Fruit fly (Drosophila melanogaster) whole organism, prepupa: ENCODE measurements around the gene CG9175.

ENCODE experiments used
- Blimp-1 ChIP-seq: fragments of 200-800 bp; sonication (Bioruptor generic); optimal IDR thresholded peaks from 3 replicates; lab custom pipeline; 2017; ENCODE audit warnings: missing biosample characterization, missing genetic modification characterization, mild to moderate bottlenecking, moderate library complexity, missing genetic modification reagents
- CG10631 ChIP-seq: fragments of 200-800 bp; sonication (Bioruptor generic); optimal IDR thresholded peaks from 2 replicates; lab custom pipeline; 2016; ENCODE audit warnings: missing biosample characterization, missing genetic modification characterization
- CG11294 ChIP-seq: fragments of 200-800 bp; sonication (Bioruptor generic); IDR thresholded peaks from 2 replicates; pipeline ENCODE4 v1.3.6; 2022; ENCODE audit warnings: missing biosample characterization, missing genetic modification characterization
- CG11762 ChIP-seq: fragments of 200-800 bp; sonication (Bioruptor generic); optimal IDR thresholded peaks from 3 replicates; lab custom pipeline; 2016; ENCODE audit warnings: missing biosample characterization, missing genetic modification characterization; ENCODE audit not compliant: insufficient read depth
- CG11902 ChIP-seq: fragments of 200-800 bp; sonication (Bioruptor generic); optimal IDR thresholded peaks from 3 replicates; lab custom pipeline; 2016; ENCODE audit warnings: missing biosample characterization, missing genetic modification characterization
- CG15336 ChIP-seq: fragments of 200-800 bp; sonication (Bioruptor generic); IDR thresholded peaks from 2 replicates; pipeline ENCODE4 v1.3.6; 2022; ENCODE audit warnings: missing biosample characterization, missing genetic modification characterization
- CG1621 ChIP-seq: fragments of 200-800 bp; sonication (Bioruptor generic); optimal IDR thresholded peaks from 3 replicates; lab custom pipeline; 2018; ENCODE audit warnings: missing biosample characterization, mild to moderate bottlenecking, missing genetic modification characterization
- CG16779 ChIP-seq: fragments of 200-800 bp; sonication (Bioruptor generic); optimal IDR thresholded peaks from 3 replicates; lab custom pipeline; 2017; ENCODE audit warnings: missing biosample characterization, mild to moderate bottlenecking, missing genetic modification characterization
- CG3032 ChIP-seq: fragments of 200-800 bp; optimal IDR thresholded peaks from 2 replicates; lab custom pipeline; 2019; ENCODE audit warnings: missing biosample characterization, mild to moderate bottlenecking, missing genetic modification characterization, moderate library complexity
- CG31627 ChIP-seq: fragments of 200-800 bp; sonication (Bioruptor generic); optimal IDR thresholded peaks from 3 replicates; lab custom pipeline; 2016; ENCODE audit warnings: missing biosample characterization, missing genetic modification characterization
- CG32006 ChIP-seq: fragments of 200-800 bp; sonication (Bioruptor generic); optimal IDR thresholded peaks from 3 replicates; lab custom pipeline; 2017; ENCODE audit warnings: missing biosample characterization, mild to moderate bottlenecking, missing genetic modification characterization
- CG34406 ChIP-seq: fragments of 200-800 bp; sonication (Bioruptor generic); optimal IDR thresholded peaks from 3 replicates; lab custom pipeline; 2016; ENCODE audit warnings: missing biosample characterization, missing genetic modification characterization
- CG3919 ChIP-seq: fragments of 200-800 bp; sonication (Bioruptor generic); optimal IDR thresholded peaks from 3 replicates; lab custom pipeline; 2016; ENCODE audit warnings: missing biosample characterization, missing genetic modification characterization
- CG6163 ChIP-seq: fragments of 200-800 bp; sonication (Bioruptor generic); IDR thresholded peaks from 3 replicates; pipeline ENCODE4 v1.3.6; 2022; ENCODE audit warnings: missing biosample characterization, missing genetic modification characterization
- CG6276 ChIP-seq: fragments of 200-800 bp; sonication (Bioruptor generic); optimal IDR thresholded peaks from 2 replicates; lab custom pipeline; 2017; ENCODE audit warnings: missing biosample characterization, mild to moderate bottlenecking, missing genetic modification characterization
- CG6792 ChIP-seq: fragments of 200-800 bp; sonication (Bioruptor generic); optimal IDR thresholded peaks from 3 replicates; lab custom pipeline; 2016; ENCODE audit warnings: missing biosample characterization, missing genetic modification characterization
- CG6808 ChIP-seq: fragments of 200-800 bp; sonication (Bioruptor generic); optimal IDR thresholded peaks from 3 replicates; lab custom pipeline; 2017; ENCODE audit warnings: missing biosample characterization, missing genetic modification characterization, mild to moderate bottlenecking, moderate library complexity, missing genetic modification reagents
- CG6854 ChIP-seq: fragments of 200-800 bp; sonication (Bioruptor generic); optimal IDR thresholded peaks from 2 replicates; lab custom pipeline; 2017; ENCODE audit warnings: missing biosample characterization, mild to moderate bottlenecking, missing genetic modification characterization
- CG7368 ChIP-seq: fragments of 200-800 bp; sonication (Bioruptor generic); optimal IDR thresholded peaks from 3 replicates; lab custom pipeline; 2016; ENCODE audit warnings: missing biosample characterization, missing genetic modification characterization
- CG8119 ChIP-seq: fragments of 200-800 bp; sonication (Bioruptor generic); IDR thresholded peaks from 3 replicates; pipeline ENCODE4 v1.3.6; 2022; ENCODE audit warnings: missing biosample characterization, missing genetic modification characterization
- CG8319 ChIP-seq: fragments of 200-800 bp; sonication (Bioruptor generic); optimal IDR thresholded peaks from 3 replicates; lab custom pipeline; 2016; ENCODE audit warnings: missing biosample characterization, missing genetic modification characterization
- CG9139 ChIP-seq: fragments of 200-800 bp; sonication (Bioruptor generic); optimal IDR thresholded peaks from 3 replicates; lab custom pipeline; 2017; ENCODE audit warnings: missing biosample characterization, mild to moderate bottlenecking, missing genetic modification characterization
- Eip75B ChIP-seq: fragments of 200-800 bp; sonication (Bioruptor generic); optimal IDR thresholded peaks from 3 replicates; lab custom pipeline; 2016; ENCODE audit warnings: missing biosample characterization, missing genetic modification characterization
- Eip78C ChIP-seq: fragments of 200-800 bp; sonication (Bioruptor generic); peaks from one replicate; lab custom pipeline; 2016; ENCODE audit warnings: missing biosample characterization, missing genetic modification characterization
- Eip93F ChIP-seq: fragments of 200-800 bp; sonication (Bioruptor generic); optimal IDR thresholded peaks from 2 replicates; lab custom pipeline; 2016; ENCODE audit warnings: missing biosample characterization, mild to moderate bottlenecking, missing genetic modification characterization
- Ets96B ChIP-seq: fragments of 200-800 bp; optimal IDR thresholded peaks from 2 replicates; lab custom pipeline; 2019; ENCODE audit warnings: missing biosample characterization, mild to moderate bottlenecking, missing genetic modification characterization, moderate library complexity
- Gug ChIP-seq: fragments of 200-800 bp; sonication (Bioruptor generic); IDR thresholded peaks from 2 replicates; pipeline ENCODE4 v1.3.6; 2022; ENCODE audit warnings: missing biosample characterization, missing genetic modification characterization
- Hr39 ChIP-seq: fragments of 200-800 bp; sonication (Bioruptor generic); optimal IDR thresholded peaks from 2 replicates; lab custom pipeline; 2016; ENCODE audit warnings: missing biosample characterization, missing genetic modification characterization
- Hr4 ChIP-seq: fragments of 200-800 bp; sonication (Bioruptor generic); optimal IDR thresholded peaks from 3 replicates; lab custom pipeline; 2016; ENCODE audit warnings: missing biosample characterization, missing genetic modification characterization
- Lpt ChIP-seq: fragments of 200-800 bp; sonication (Bioruptor generic); optimal IDR thresholded peaks from 3 replicates; lab custom pipeline; 2016; ENCODE audit warnings: missing biosample characterization, missing genetic modification characterization
- Met ChIP-seq: fragments of 200-800 bp; sonication (Bioruptor generic); optimal IDR thresholded peaks from 3 replicates; lab custom pipeline; 2016; ENCODE audit warnings: missing biosample characterization, missing genetic modification characterization
- OdsH ChIP-seq: fragments of 200-800 bp; sonication (Bioruptor generic); optimal IDR thresholded peaks from 3 replicates; lab custom pipeline; 2016; ENCODE audit warnings: missing biosample characterization, missing genetic modification characterization
- Sox102F ChIP-seq: fragments of 200-800 bp; sonication (Bioruptor generic); optimal IDR thresholded peaks from 2 replicates; lab custom pipeline; 2016; ENCODE audit warnings: missing biosample characterization, mild to moderate bottlenecking, missing genetic modification characterization
- Sox14 ChIP-seq: fragments of 200-800 bp; sonication (Bioruptor generic); optimal IDR thresholded peaks from 3 replicates; lab custom pipeline; 2016; ENCODE audit warnings: missing biosample characterization, missing genetic modification characterization
- Sox15 ChIP-seq: fragments of 200-800 bp; sonication (Bioruptor generic); optimal IDR thresholded peaks from 3 replicates; lab custom pipeline; 2016; ENCODE audit warnings: missing biosample characterization, missing genetic modification characterization
- acj6 ChIP-seq: fragments of 200-800 bp; sonication (Bioruptor generic); optimal IDR thresholded peaks from 3 replicates; lab custom pipeline; 2016; ENCODE audit warnings: missing biosample characterization, missing genetic modification characterization
- cyc ChIP-seq: fragments of 200-800 bp; sonication (Bioruptor generic); optimal IDR thresholded peaks from 3 replicates; lab custom pipeline; 2016; ENCODE audit warnings: missing biosample characterization, missing genetic modification characterization
- dac ChIP-seq: fragments of 200-800 bp; sonication (Bioruptor generic); optimal IDR thresholded peaks from 2 replicates; lab custom pipeline; 2017; ENCODE audit warnings: missing biosample characterization, mild to moderate bottlenecking, missing genetic modification characterization
- dsx ChIP-seq: fragments of 200-800 bp; optimal IDR thresholded peaks from 3 replicates; lab custom pipeline; 2019; ENCODE audit warnings: missing biosample characterization, mild to moderate bottlenecking, missing genetic modification characterization, moderate library complexity; ENCODE audit not compliant: poor library complexity, severe bottlenecking
- eg ChIP-seq: fragments of 200-800 bp; sonication (Bioruptor generic); IDR thresholded peaks from 3 replicates; pipeline ENCODE4 v1.3.6; 2022; ENCODE audit warnings: missing biosample characterization, missing genetic modification characterization
- fd59A ChIP-seq: fragments of 200-800 bp; sonication (Bioruptor generic); optimal IDR thresholded peaks from 2 replicates; lab custom pipeline; 2017; ENCODE audit warnings: missing biosample characterization, mild to moderate bottlenecking, missing genetic modification characterization, missing genetic modification reagents
- fd85E ChIP-seq: fragments of 200-800 bp; sonication (Bioruptor generic); optimal IDR thresholded peaks from 3 replicates; lab custom pipeline; 2016; ENCODE audit warnings: missing biosample characterization, missing genetic modification characterization
- fkh ChIP-seq: fragments of 200-800 bp; sonication (Bioruptor generic); optimal IDR thresholded peaks from 3 replicates; lab custom pipeline; 2017; ENCODE audit warnings: missing biosample characterization, mild to moderate bottlenecking, missing genetic modification characterization, moderate library complexity
- lz ChIP-seq: fragments of 200-800 bp; sonication (Bioruptor generic); optimal IDR thresholded peaks from 3 replicates; lab custom pipeline; 2016; ENCODE audit warnings: missing biosample characterization, missing genetic modification characterization
- net ChIP-seq: fragments of 200-800 bp; sonication (Bioruptor generic); optimal IDR thresholded peaks from 3 replicates; lab custom pipeline; 2016; ENCODE audit warnings: missing biosample characterization, missing genetic modification characterization
- pdm3 ChIP-seq: fragments of 200-800 bp; sonication (Bioruptor generic); optimal IDR thresholded peaks from 3 replicates; lab custom pipeline; 2016; ENCODE audit warnings: missing biosample characterization, missing genetic modification characterization
- salr ChIP-seq, 2 experiments: fragments of 200-800 bp; sonication (Bioruptor generic); optimal IDR thresholded peaks; 3 replicates each; lab custom pipeline; 2016 to 2018; ENCODE audit warnings: missing biosample characterization in 2 of 2, missing genetic modification characterization in 2 of 2, mild to moderate bottlenecking in 1 of 2
- spab ChIP-seq: fragments of 200-800 bp; sonication (Bioruptor generic); optimal IDR thresholded peaks from 2 replicates; lab custom pipeline; 2017; ENCODE audit warnings: missing biosample characterization, mild to moderate bottlenecking, missing genetic modification characterization, missing genetic modification reagents
- ss ChIP-seq, 2 experiments: fragments of 200-800 bp; sonication (Bioruptor generic); optimal IDR thresholded peaks; 2 replicates in 1 of 2; 3 replicates in 1 of 2; lab custom pipeline; 2017 to 2018; ENCODE audit warnings: mild to moderate bottlenecking in 2 of 2, missing biosample characterization in 2 of 2, missing genetic modification characterization in 2 of 2, moderate library complexity in 1 of 2
- svp ChIP-seq: fragments of 200-800 bp; sonication (Bioruptor generic); peaks from one replicate; lab custom pipeline; 2016; ENCODE audit warnings: missing biosample characterization, missing genetic modification characterization
- topi ChIP-seq: fragments of 200-800 bp; sonication (Bioruptor generic); optimal IDR thresholded peaks from 3 replicates; lab custom pipeline; 2016; ENCODE audit warnings: missing biosample characterization, missing genetic modification characterization
- vri ChIP-seq: fragments of 200-800 bp; sonication (Bioruptor generic); optimal IDR thresholded peaks from 3 replicates; lab custom pipeline; 2016; ENCODE audit warnings: missing biosample characterization, mild to moderate bottlenecking, missing genetic modification characterization

The CG9175 gene

DNA sequence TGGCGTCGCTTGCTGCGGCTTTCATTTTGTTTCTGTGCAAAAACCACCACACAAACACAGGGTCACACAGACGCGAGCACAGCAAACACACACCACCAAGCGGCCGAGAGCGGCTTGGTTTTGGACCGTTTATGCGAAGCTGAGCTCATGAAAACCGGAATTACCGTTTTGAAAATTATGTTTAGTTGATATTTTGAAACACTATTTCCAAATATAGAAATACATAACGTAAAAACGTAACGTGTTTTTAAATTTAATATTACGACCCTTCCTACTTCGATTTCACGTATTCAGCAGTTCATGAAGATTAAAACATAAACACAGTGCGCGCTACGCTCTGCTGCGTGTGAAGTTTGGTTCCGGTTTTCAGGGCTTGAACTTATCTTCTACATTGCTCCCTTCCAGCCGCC, 47.5 kb downstream of the CG9175 start:
- TF ChIP-seq eg (peak; percentile 97), CG8119 (GFP tag; lab: Robert Waterston, UW) (peak; percentile 98), CG11294 (GFP tag; lab: Robert Waterston, UW) (peak; percentile 91), CG7368 (GFP tag; lab: Kevin White, UChicago) (peak; percentile 93), Blimp-1 (GFP tag; lab: Kevin White, UChicago) (peak; percentile 81), ss (GFP tag; optimal IDR thresholded peaks at IDR 0.05; lab: Kevin White, UChicago) (peak; percentile 96), Ets96B (tag; lab: Kevin White, UChicago) (peak; percentile 95), acj6 (GFP tag; lab: Kevin White, UChicago) (peak; percentile 94), lz (GFP tag; lab: Kevin White, UChicago) (peak; percentile 97), CG6854 (GFP tag; lab: Kevin White, UChicago) (peak; percentile 95), cyc (peak; percentile 93), dac (GFP tag; lab: Kevin White, UChicago) (peak; percentile 92), fd85E (peak; percentile 86), CG3032 (tag; lab: Kevin White, UChicago) (peak; percentile 93), CG6808 (GFP tag; lab: Kevin White, UChicago) (peak; percentile 93), CG6276 (peak; percentile 95), spab (GFP tag; lab: Kevin White, UChicago) (peak; percentile 90), CG34406 (GFP tag; lab: Kevin White, UChicago) (peak; percentile 96), CG3919 (GFP tag; lab: Kevin White, UChicago) (peak; percentile 97), CG6163 (GFP tag; lab: Robert Waterston, UW) (peak; percentile 98), OdsH (GFP tag; lab: Kevin White, UChicago) (peak; percentile 95), topi (GFP tag; lab: Kevin White, UChicago) (peak; percentile 98), CG11762 (GFP tag; lab: Kevin White, UChicago) (peak; percentile 93), Eip75B (peak; percentile 97), Sox15 (GFP tag; lab: Kevin White, UChicago) (peak; percentile 82), Hr39 (peak; percentile 93), CG9139 (peak; percentile 94), CG1621 (tag; lab: Kevin White, UChicago) (peak; percentile 94), pdm3 (peak; percentile 96), Sox102F (GFP tag; lab: Kevin White, UChicago) (peak; percentile 97), fd59A (GFP tag; lab: Kevin White, UChicago) (peak; percentile 88), Eip78C (GFP tag; lab: Kevin White, UChicago) (peak; percentile 99), CG11902 (peak; percentile 79), CG8319 (GFP tag; lab: Kevin White, UChicago) (peak; percentile 88), vri (peak; percentile 96), Hr4 (peak; percentile 97), Eip93F (GFP tag; lab: Kevin White, UChicago) (peak; percentile 94), CG16779 (peak; percentile 94), CG31627 (GFP tag; lab: Kevin White, UChicago) (peak; percentile 94), CG6792 (GFP tag; lab: Kevin White, UChicago) (peak; percentile 97), svp (GFP tag; lab: Kevin White, UChicago) (peak; percentile 98), Gug (peak; percentile 89), net (GFP tag; lab: Kevin White, UChicago) (peak; percentile 98), Met (peak; percentile 96), CG15336 (GFP tag; lab: Robert Waterston, UW) (peak; percentile 99), fkh (GFP tag; lab: Kevin White, UChicago) (no peak), CG32006 (peak; percentile 97), dsx (GFP tag; lab: Kevin White, UChicago) (peak; percentile 94), CG10631 (GFP tag; lab: Kevin White, UChicago) (peak; percentile 91), Lpt (peak; percentile 92), salr (GFP tag; optimal IDR thresholded peaks at IDR 0.05; lab: Kevin White, UChicago) (peak; percentile 90), Sox14 (GFP tag; lab: Kevin White, UChicago) (peak; percentile 96)
